Fruit fly (Drosophila melanogaster) whole organism, adult: ENCODE measurements around the gene Cyp4c3.
A peak's percentile ranks its signal among the peaks of the same experiment; 100 is the strongest.

Experiments
- CG11617 ChIP-seq: fragments of 200-800 bp; sonication (Bioruptor generic); optimal IDR thresholded peaks from 2 replicates; lab custom pipeline; 2017; ENCODE audit warnings: mild to moderate bottlenecking, missing biosample characterization, missing genetic modification reagents, missing genetic modification characterization
- CG12768 ChIP-seq: fragments of 200-800 bp; sonication (Bioruptor generic); optimal IDR thresholded peaks from 2 replicates; lab custom pipeline; 2017; ENCODE audit warnings: missing biosample characterization, missing genetic modification characterization, mild to moderate bottlenecking, moderate library complexity, missing genetic modification reagents
- CG14711 ChIP-seq: fragments of 200-800 bp; sonication (Bioruptor generic); optimal IDR thresholded peaks from 2 replicates; lab custom pipeline; 2018; ENCODE audit warnings: missing biosample characterization, mild to moderate bottlenecking, missing genetic modification characterization, moderate library complexity
- CG1620 ChIP-seq: fragments of 200-800 bp; sonication (Bioruptor generic); optimal IDR thresholded peaks from 2 replicates; lab custom pipeline; 2016; ENCODE audit warnings: missing biosample characterization, missing genetic modification characterization
- CG33017 ChIP-seq: fragments of 200-800 bp; sonication (Bioruptor generic); optimal IDR thresholded peaks from 2 replicates; lab custom pipeline; 2018; ENCODE audit warnings: missing biosample characterization, mild to moderate bottlenecking, missing genetic modification characterization, moderate library complexity
- CG5204 ChIP-seq: fragments of 200-800 bp; sonication (Bioruptor generic); optimal IDR thresholded peaks from 2 replicates; lab custom pipeline; 2016; ENCODE audit warnings: missing biosample characterization, missing genetic modification characterization
- CG7045 ChIP-seq: fragments of 200-800 bp; sonication (Bioruptor generic); optimal IDR thresholded peaks from 2 replicates; lab custom pipeline; 2017; ENCODE audit warnings: missing biosample characterization, mild to moderate bottlenecking, missing genetic modification characterization
- CG7101 ChIP-seq: fragments of 200-800 bp; sonication (Bioruptor generic); optimal IDR thresholded peaks from 2 replicates; lab custom pipeline; 2018; ENCODE audit warnings: missing biosample characterization, mild to moderate bottlenecking, missing genetic modification characterization, moderate library complexity
- Clk ChIP-seq: fragments of 200-800 bp; sonication (Bioruptor generic); optimal IDR thresholded peaks from 2 replicates; lab custom pipeline; 2017; ENCODE audit warnings: missing biosample characterization, missing genetic modification characterization
- Crg-1 ChIP-seq: fragments of 200-800 bp; sonication (Bioruptor generic); optimal IDR thresholded peaks from 2 replicates; lab custom pipeline; 2016; ENCODE audit warnings: missing biosample characterization, missing genetic modification characterization
- Hr96 ChIP-seq: fragments of 200-800 bp; sonication (Bioruptor generic); optimal IDR thresholded peaks from 2 replicates; lab custom pipeline; 2016; ENCODE audit warnings: missing biosample characterization, missing genetic modification characterization
- Mnt ChIP-seq: fragments of 200-800 bp; sonication (Bioruptor generic); optimal IDR thresholded peaks from 2 replicates; lab custom pipeline; 2016; ENCODE audit warnings: missing biosample characterization, mild to moderate bottlenecking, missing genetic modification characterization
- bab1 ChIP-seq: fragments of 200-800 bp; sonication (Bioruptor generic); optimal IDR thresholded peaks from 3 replicates; lab custom pipeline; 2019; ENCODE audit warnings: missing biosample characterization, mild to moderate bottlenecking, missing genetic modification characterization, moderate library complexity
- cic ChIP-seq: fragments of 200-800 bp; sonication (Bioruptor generic); optimal IDR thresholded peaks from 2 replicates; lab custom pipeline; 2017; ENCODE audit warnings: missing biosample characterization, mild to moderate bottlenecking, missing genetic modification characterization, moderate library complexity
- cnc ChIP-seq, 2 experiments: fragments of >200 bp; optimal IDR thresholded peaks; 2 replicates each; lab custom pipeline; 2017
- kay ChIP-seq: fragments of 200-800 bp; sonication (Bioruptor generic); peaks from one replicate; lab custom pipeline; 2016; ENCODE audit warnings: missing biosample characterization, missing genetic modification characterization, borderline replicate concordance
- ovo ChIP-seq: fragments of 200-800 bp; sonication (Bioruptor generic); optimal IDR thresholded peaks from 2 replicates; lab custom pipeline; 2016; ENCODE audit warnings: missing biosample characterization, missing genetic modification characterization
- pad ChIP-seq: fragments of 200-800 bp; sonication (Bioruptor generic); optimal IDR thresholded peaks from 3 replicates; lab custom pipeline; 2017; ENCODE audit warnings: missing biosample characterization, missing genetic modification characterization, mild to moderate bottlenecking, moderate library complexity, missing genetic modification reagents
- tj ChIP-seq: fragments of 200-800 bp; sonication (Bioruptor generic); optimal IDR thresholded peaks from 3 replicates; lab custom pipeline; 2017; ENCODE audit warnings: missing biosample characterization, mild to moderate bottlenecking, missing genetic modification characterization, moderate library complexity
- toe ChIP-seq: fragments of 200-800 bp; sonication (Bioruptor generic); optimal IDR thresholded peaks from 2 replicates; lab custom pipeline; 2016; ENCODE audit warnings: missing biosample characterization, missing genetic modification characterization

The Cyp4c3 gene

dm6 chr3R:30887711-30888549 is 5.9 kb upstream of the Cyp4c3 start:
- TF ChIP-seq Clk (GFP tag; lab: Kevin White, UChicago) (no peak), CG11617 (peak; percentile 30), Crg-1 (GFP tag; lab: Kevin White, UChicago) (peak; percentile 12), toe (GFP tag; lab: Kevin White, UChicago) (peak; percentile 66), cic (peak; percentile 95), tj (GFP tag; lab: Kevin White, UChicago) (no peak), Hr96 (GFP tag; lab: Kevin White, UChicago) (peak; percentile 68), kay (no peak), Mnt (GFP tag; lab: Kevin White, UChicago) (peak; percentile 30), CG12768 (peak; percentile 87), CG7045 (GFP tag; lab: Kevin White, UChicago) (peak; percentile 70), cnc (optimal IDR thresholded peaks at IDR 0.05; lab: Kevin White, UChicago) (no peak), bab1 (peak; percentile 68), pad (GFP tag; lab: Kevin White, UChicago) (peak; percentile 53), CG14711 (peak; percentile 77), CG1620 (GFP tag; lab: Kevin White, UChicago) (no peak), CG7101 (tag; lab: Kevin White, UChicago) (peak; percentile 80), ovo (GFP tag; lab: Kevin White, UChicago) (no peak), CG5204 (GFP tag; lab: Kevin White, UChicago) (no peak), CG33017 (peak; percentile 81)

DNA sequence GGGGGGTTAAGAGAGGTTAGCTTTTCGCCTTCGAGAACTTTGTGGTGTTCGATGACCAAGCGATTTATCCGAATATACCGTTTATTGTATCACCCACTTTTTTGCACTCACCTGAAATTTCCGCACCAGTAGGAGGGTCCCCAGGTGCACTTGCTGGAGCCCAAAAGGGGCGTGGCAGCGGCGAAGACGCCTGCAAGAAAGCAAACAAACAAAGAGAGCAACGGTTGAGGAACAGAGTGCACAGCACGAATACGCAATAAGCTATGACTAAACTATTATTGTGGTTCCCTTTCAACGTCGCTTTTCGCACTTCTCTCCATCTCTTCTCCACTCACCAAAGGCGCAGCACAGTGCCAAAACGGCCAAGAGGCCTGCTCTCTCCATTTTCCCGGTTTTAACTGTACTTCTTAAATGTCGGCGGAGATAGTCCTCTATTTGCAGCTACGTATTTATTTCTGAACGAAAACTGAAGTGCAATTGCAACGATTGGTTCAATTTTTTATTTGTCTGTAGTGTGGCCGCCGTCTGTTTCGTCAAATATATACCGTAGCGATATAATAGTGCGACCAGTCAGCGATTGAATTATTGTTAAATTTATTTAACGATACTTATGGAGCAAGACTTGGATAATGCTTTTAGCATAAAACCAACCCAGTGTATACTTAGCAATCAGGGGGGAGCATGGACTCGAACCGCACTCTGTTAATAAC is 5.1 kb upstream of the Cyp4c3 start, which contains the start of gene Sap-r:
Sap-r (minus strand) TSS at position 513 of the 710 bp plus-strand sequence.
- TF ChIP-seq tj (GFP tag; lab: Kevin White, UChicago) (peak; percentile 58), CG7101 (tag; lab: Kevin White, UChicago) (peak; percentile 9), Clk (GFP tag; lab: Kevin White, UChicago) (no peak), ovo (GFP tag; lab: Kevin White, UChicago) (peak; percentile 17), CG1620 (GFP tag; lab: Kevin White, UChicago) (peak; percentile 14), bab1 (peak; percentile 88), CG14711 (peak; percentile 33), cnc (optimal IDR thresholded peaks at IDR 0.05; lab: Kevin White, UChicago) (peak; percentile 87 to 95), Hr96 (GFP tag; lab: Kevin White, UChicago) (no peak)

DNA sequence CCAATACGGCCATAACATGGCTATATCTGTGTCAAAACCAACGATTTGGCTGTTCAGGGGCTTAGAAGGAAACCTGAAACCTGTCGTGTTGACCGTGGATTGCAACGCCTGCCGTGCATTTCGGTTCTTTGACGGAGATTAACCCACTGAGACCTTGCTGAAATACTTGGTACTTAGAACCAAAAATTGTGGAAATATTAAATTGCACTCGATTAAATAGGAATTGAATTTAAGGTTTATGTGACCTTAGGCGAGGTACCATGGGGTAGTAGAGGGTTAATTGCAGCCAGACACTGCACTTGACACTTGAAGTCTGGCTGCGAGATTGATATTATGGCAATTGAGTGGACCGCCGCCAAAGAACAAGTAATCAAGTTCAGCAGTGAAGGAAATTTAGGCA is 3.8 kb upstream of the Cyp4c3 start:
- TF ChIP-seq kay = peak; percentile 74
- TF ChIP-seq CG1620 (GFP tag; lab: Kevin White, UChicago) = no peak

DNA sequence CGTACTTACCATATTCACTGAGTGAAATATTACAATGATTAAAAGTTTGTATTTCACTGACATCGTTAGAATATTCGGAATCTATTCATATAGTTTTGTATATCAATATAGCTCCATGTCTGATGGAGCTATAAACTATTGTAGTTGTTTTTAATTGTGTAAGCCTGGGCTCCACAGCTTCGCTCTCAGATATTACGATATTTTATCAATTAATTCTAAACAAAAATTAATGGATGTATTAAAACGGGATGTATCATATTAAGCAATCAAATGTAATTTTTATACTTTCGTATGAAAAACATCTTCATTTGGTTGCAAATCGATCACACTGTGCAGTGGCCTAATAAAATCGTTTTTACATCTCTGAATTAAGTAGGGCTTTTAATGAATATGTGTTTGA is 8.2 kb downstream of the Cyp4c3 start, which contains the start of gene CG33483:
CG33483 (minus strand) TSS at position 101 of the 400 bp plus-strand sequence.
- TF ChIP-seq Hr96 (GFP tag; lab: Kevin White, UChicago) = no peak
- no peak for TF ChIP-seq cic
- TF ChIP-seq CG7045 (GFP tag; lab: Kevin White, UChicago) = no peak
- no peak for TF ChIP-seq Crg-1 (GFP tag; lab: Kevin White, UChicago)
- TF ChIP-seq cnc (optimal IDR thresholded peaks at IDR 0.05; lab: Kevin White, UChicago) = no peak
- TF ChIP-seq CG14711 = no peak
- no peak for TF ChIP-seq kay
- TF ChIP-seq CG5204 (GFP tag; lab: Kevin White, UChicago) = no peak
- TF ChIP-seq CG33017 = no peak
- TF ChIP-seq ovo (GFP tag; lab: Kevin White, UChicago) = no peak
- TF ChIP-seq Mnt (GFP tag; lab: Kevin White, UChicago) = no peak
- TF ChIP-seq tj (GFP tag; lab: Kevin White, UChicago) = no peak
- no peak for TF ChIP-seq bab1
- TF ChIP-seq CG7101 (tag; lab: Kevin White, UChicago) = no peak
- no peak for TF ChIP-seq CG11617
- TF ChIP-seq CG12768 = no peak

DNA sequence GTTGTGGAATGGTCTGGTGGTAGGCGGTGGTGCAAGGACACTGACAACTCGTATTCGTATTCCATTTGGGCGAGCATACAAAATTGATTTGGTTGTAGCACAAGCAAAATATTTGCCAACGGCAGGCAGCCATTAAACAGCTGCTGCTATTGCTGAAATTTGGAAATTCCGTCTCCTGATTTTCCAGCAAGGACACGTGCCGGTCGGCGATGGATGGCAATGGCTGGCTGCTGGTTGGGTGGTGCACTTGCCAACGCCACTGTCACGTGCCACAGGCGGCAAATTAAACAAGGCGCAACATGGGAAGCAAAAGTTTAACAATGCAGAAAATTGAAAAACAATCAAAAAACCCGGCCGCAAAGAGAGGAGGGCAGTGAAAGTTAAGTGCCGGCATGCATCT is 10.2 kb downstream of the Cyp4c3 start:
- TF ChIP-seq Hr96 (GFP tag; lab: Kevin White, UChicago) (no peak), CG33017 (no peak), CG14711 (no peak), CG1620 (GFP tag; lab: Kevin White, UChicago) (no peak), bab1 (no peak), cnc (optimal IDR thresholded peaks at IDR 0.05; lab: Kevin White, UChicago) (no peak), CG5204 (GFP tag; lab: Kevin White, UChicago) (no peak), Crg-1 (GFP tag; lab: Kevin White, UChicago) (no peak), ovo (GFP tag; lab: Kevin White, UChicago) (no peak), CG7045 (GFP tag; lab: Kevin White, UChicago) (no peak), cic (no peak), toe (GFP tag; lab: Kevin White, UChicago) (no peak), Clk (GFP tag; lab: Kevin White, UChicago) (no peak), kay (no peak), CG11617 (no peak), CG7101 (tag; lab: Kevin White, UChicago) (no peak), tj (GFP tag; lab: Kevin White, UChicago) (no peak), Mnt (GFP tag; lab: Kevin White, UChicago) (no peak), pad (GFP tag; lab: Kevin White, UChicago) (no peak), CG12768 (no peak)
